Worm (Caenorhabditis elegans): Measurements from ENCODE around the gene H14E04.3.

DNA sequence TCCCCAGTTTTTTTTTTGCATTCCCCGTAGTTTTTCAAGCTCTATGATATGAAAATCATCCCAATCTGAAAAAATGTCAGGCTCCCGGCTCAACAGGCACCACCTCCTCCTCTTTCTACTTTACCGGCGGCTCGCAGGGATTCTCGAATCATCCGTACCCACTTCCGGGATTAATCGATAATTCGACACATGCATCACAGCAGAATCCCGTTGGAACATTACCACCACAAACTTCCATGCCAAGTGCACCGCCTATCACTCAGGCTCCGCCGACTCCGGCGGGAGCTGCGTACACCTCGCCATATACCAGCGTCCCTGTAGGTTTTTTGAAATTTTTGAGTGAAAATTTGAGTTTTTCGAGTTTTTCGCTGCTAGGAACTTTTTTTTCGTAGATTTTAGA is 34.8 kb upstream of the H14E04.3 start:
- no peak for TF ChIP-seq nhr-237 (tag; optimal IDR thresholded peaks at IDR 0.05)
- TF ChIP-seq sea-2 (GFP tag; optimal IDR thresholded peaks at IDR 0.05), result no peak
- no peak for TF ChIP-seq pqm-1 (tag; optimal IDR thresholded peaks at IDR 0.05)

All from whole organism, L3 larva.